Worm (Caenorhabditis elegans): ENCODE measurements around the gene spp-20.

DNA sequence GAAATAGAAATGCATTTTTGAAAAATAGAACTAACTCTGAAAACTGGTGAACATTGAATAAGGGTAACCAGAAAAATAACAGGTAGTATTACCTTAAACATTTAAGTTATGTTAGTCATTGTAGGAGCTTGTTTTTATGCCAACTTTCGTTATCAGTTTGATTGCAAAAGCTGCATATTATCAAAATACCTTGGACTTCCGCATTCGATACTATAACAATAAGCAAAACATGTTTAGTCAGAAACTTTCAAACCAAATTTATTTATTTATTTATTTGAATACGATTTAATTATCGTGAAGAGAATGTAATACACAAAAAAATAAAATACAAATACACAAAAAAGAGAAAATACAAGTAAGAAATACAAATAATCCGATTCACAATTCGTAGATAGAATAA, 3.7 kb downstream of the spp-20 start, which contains the start of gene K04A8.19:
- TF ChIP-seq him-1 (tag; optimal IDR thresholded peaks at IDR 0.05): no peak
- TF ChIP-seq W03F9.2 (tag; optimal IDR thresholded peaks at IDR 0.05): no peak
- TF ChIP-seq dao-5 (tag; optimal IDR thresholded peaks at IDR 0.05): no peak
